Worm (Caenorhabditis elegans) whole organism, mixed stage, embryonic: ENCODE data around the gene ced-5.
A peak's percentile ranks its signal among the peaks of the same experiment; 100 is the strongest.

Source experiments
- M03D4.4 ChIP-seq: sonication (generic microtip); optimal IDR thresholded peaks from 2 replicates; lab custom pipeline; 2017; ENCODE audit warnings: mild to moderate bottlenecking, missing genetic modification characterization, missing compliant biosample characterization
- bed-3 ChIP-seq: fragments of 200-800 bp; sonication (Bioruptor generic); optimal IDR thresholded peaks from 3 replicates; lab custom pipeline; 2018; ENCODE audit warnings: mild to moderate bottlenecking, missing genetic modification characterization, moderate library complexity, missing compliant biosample characterization
- blmp-1 ChIP-seq: fragments of 150-350 bp; optimal IDR thresholded peaks from 2 replicates; lab custom pipeline; 2014; ENCODE audit warnings: missing biosample characterization, missing genetic modification characterization
- ceh-39 ChIP-seq: fragments of 150-350 bp; optimal IDR thresholded peaks from 2 replicates; lab custom pipeline; 2014; ENCODE audit warnings: missing biosample characterization, missing genetic modification characterization
- ceh-43 ChIP-seq: fragments of 200-800 bp; sonication (Bioruptor generic); optimal IDR thresholded peaks from 2 replicates; lab custom pipeline; 2018; ENCODE audit warnings: mild to moderate bottlenecking, missing genetic modification characterization, moderate library complexity, missing compliant biosample characterization
- ceh-83 ChIP-seq: fragments of 200-800 bp; sonication (Bioruptor generic); optimal IDR thresholded peaks from 2 replicates; lab custom pipeline; 2018; ENCODE audit warnings: mild to moderate bottlenecking, missing genetic modification characterization, missing compliant biosample characterization
- ces-1 ChIP-seq: fragments of 150-350 bp; optimal IDR thresholded peaks from 2 replicates; lab custom pipeline; 2014; ENCODE audit warnings: missing biosample characterization, missing genetic modification reagents, missing genetic modification characterization
- cnd-1 ChIP-seq: fragments of 200-800 bp; sonication (Bioruptor generic); optimal IDR thresholded peaks from 2 replicates; lab custom pipeline; 2018; ENCODE audit warnings: mild to moderate bottlenecking, missing genetic modification characterization, missing compliant biosample characterization
- drap-1 ChIP-seq: fragments of 200-800 bp; sonication (Bioruptor generic); optimal IDR thresholded peaks from 3 replicates; lab custom pipeline; 2018; ENCODE audit warnings: mild to moderate bottlenecking, missing genetic modification characterization, missing compliant biosample characterization
- elt-1 ChIP-seq: sonication (generic microtip); optimal IDR thresholded peaks from 2 replicates; lab custom pipeline; 2017; ENCODE audit warnings: missing genetic modification characterization, mild to moderate bottlenecking, missing compliant biosample characterization, antibody characterized with exemption, moderate library complexity, borderline replicate concordance; ENCODE audit not compliant: insufficient read depth
- elt-3 ChIP-seq: fragments of 150-350 bp; optimal IDR thresholded peaks from 2 replicates; lab custom pipeline; 2014; ENCODE audit warnings: missing biosample characterization, missing genetic modification characterization
- flh-1 ChIP-seq: fragments of 200-800 bp; sonication (Bioruptor generic); optimal IDR thresholded peaks from 2 replicates; lab custom pipeline; 2018; ENCODE audit warnings: mild to moderate bottlenecking, missing genetic modification characterization, moderate library complexity, missing compliant biosample characterization
- ham-2 ChIP-seq: fragments of 200-800 bp; sonication (Bioruptor generic); optimal IDR thresholded peaks from 2 replicates; lab custom pipeline; 2018; ENCODE audit warnings: mild to moderate bottlenecking, missing genetic modification characterization, missing compliant biosample characterization
- hlh-1 ChIP-seq: fragments of 150-350 bp; optimal IDR thresholded peaks from 2 replicates; lab custom pipeline; 2014; ENCODE audit warnings: missing biosample characterization, missing genetic modification reagents, missing genetic modification characterization
- lin-13 ChIP-seq: fragments of 150-350 bp; optimal IDR thresholded peaks from 2 replicates; lab custom pipeline; 2014; ENCODE audit warnings: missing biosample characterization, missing genetic modification characterization
- lin-32 ChIP-seq: fragments of 200-800 bp; sonication (Bioruptor generic); optimal IDR thresholded peaks from 2 replicates; lab custom pipeline; 2018; ENCODE audit warnings: mild to moderate bottlenecking, missing genetic modification characterization, missing compliant biosample characterization
- lsy-2 ChIP-seq: fragments of 150-350 bp; optimal IDR thresholded peaks from 2 replicates; lab custom pipeline; 2014; ENCODE audit warnings: missing biosample characterization, missing genetic modification characterization
- mab-5 ChIP-seq: fragments of 150-350 bp; optimal IDR thresholded peaks from 2 replicates; lab custom pipeline; 2014; ENCODE audit warnings: missing biosample characterization, missing genetic modification characterization
- mep-1 ChIP-seq: fragments of 150-350 bp; optimal IDR thresholded peaks from 2 replicates; lab custom pipeline; 2017; ENCODE audit warnings: missing biosample characterization, missing genetic modification reagents, missing genetic modification characterization, inconsistent platforms
- mls-2 ChIP-seq: sonication (generic microtip); optimal IDR thresholded peaks from 2 replicates; lab custom pipeline; 2016; ENCODE audit warnings: mild to moderate bottlenecking, missing genetic modification characterization, moderate library complexity, missing compliant biosample characterization
- nhr-12 ChIP-seq: fragments of 150-350 bp; optimal IDR thresholded peaks from 2 replicates; lab custom pipeline; 2014; ENCODE audit warnings: missing biosample characterization, missing genetic modification characterization
- nhr-2 ChIP-seq: fragments of 150-350 bp; optimal IDR thresholded peaks from 2 replicates; lab custom pipeline; 2014; ENCODE audit warnings: missing biosample characterization, missing genetic modification characterization
- nhr-237 ChIP-seq: fragments of 150-350 bp; optimal IDR thresholded peaks from 2 replicates; lab custom pipeline; 2014; ENCODE audit warnings: missing biosample characterization, missing genetic modification characterization
- nhr-28 ChIP-seq: fragments of 150-350 bp; optimal IDR thresholded peaks from 2 replicates; lab custom pipeline; 2014; ENCODE audit warnings: missing biosample characterization, missing genetic modification characterization
- nhr-76 ChIP-seq: sonication (generic microtip); optimal IDR thresholded peaks from 2 replicates; lab custom pipeline; 2017; ENCODE audit warnings: missing biosample characterization, missing genetic modification characterization
- pha-4 ChIP-seq: fragments of 150-350 bp; optimal IDR thresholded peaks from 2 replicates; lab custom pipeline; 2018; ENCODE audit warnings: missing biosample characterization, missing genetic modification reagents, missing genetic modification characterization
- sem-2 ChIP-seq: fragments of 200-800 bp; sonication (Bioruptor generic); optimal IDR thresholded peaks from 2 replicates; lab custom pipeline; 2018; ENCODE audit warnings: mild to moderate bottlenecking, missing genetic modification characterization, missing compliant biosample characterization
- snpc-4 ChIP-seq: fragments of 150-350 bp; optimal IDR thresholded peaks from 2 replicates; lab custom pipeline; 2014; ENCODE audit warnings: missing biosample characterization, missing genetic modification characterization
- sptf-1 ChIP-seq: sonication (generic microtip); optimal IDR thresholded peaks from 2 replicates; lab custom pipeline; 2017; ENCODE audit warnings: mild to moderate bottlenecking, missing genetic modification characterization, moderate library complexity, missing compliant biosample characterization
- tbx-8 ChIP-seq: fragments of 200-800 bp; sonication (Bioruptor generic); optimal IDR thresholded peaks from 2 replicates; lab custom pipeline; 2018; ENCODE audit warnings: mild to moderate bottlenecking, missing genetic modification characterization, moderate library complexity, missing compliant biosample characterization
- unc-120 ChIP-seq: sonication (generic microtip); optimal IDR thresholded peaks from 2 replicates; lab custom pipeline; 2017; ENCODE audit warnings: missing genetic modification characterization, missing compliant biosample characterization; ENCODE audit not compliant: poor library complexity, severe bottlenecking
- unc-39 ChIP-seq: fragments of 150-350 bp; optimal IDR thresholded peaks from 2 replicates; lab custom pipeline; 2014; ENCODE audit warnings: missing biosample characterization, missing genetic modification characterization
- unc-62 ChIP-seq: fragments of 150-350 bp; optimal IDR thresholded peaks from 2 replicates; lab custom pipeline; 2014; ENCODE audit warnings: missing biosample characterization, missing genetic modification reagents, missing genetic modification characterization
- zip-8 ChIP-seq: fragments of 150-350 bp; optimal IDR thresholded peaks from 2 replicates; lab custom pipeline; 2014; ENCODE audit warnings: missing biosample characterization, missing genetic modification characterization
- ztf-11 ChIP-seq: fragments of 150-350 bp; optimal IDR thresholded peaks from 2 replicates; lab custom pipeline; 2014; ENCODE audit warnings: missing biosample characterization, missing genetic modification characterization

The ced-5 gene

ce11 chrIV:10502345-10502744, 18.4 kb downstream of the ced-5 start:
- TF ChIP-seq unc-120 (tag; lab: Kevin White, UChicago), result peak; percentile 4
- TF ChIP-seq hlh-1, result peak; percentile 13
- no peak for TF ChIP-seq bed-3 (GFP tag; lab: Kevin White, UChicago)
- no peak for TF ChIP-seq unc-62 (GFP tag; lab: Kevin White, UChicago)

- no peak for TF ChIP-seq nhr-28 (tag; lab: Kevin White, UChicago)
- TF ChIP-seq nhr-2 (tag; lab: Kevin White, UChicago), result no peak
- peak; percentile 34 for TF ChIP-seq hlh-1
- no peak for TF ChIP-seq ceh-39 (tag; lab: Kevin White, UChicago)
- TF ChIP-seq nhr-237, result no peak
- TF ChIP-seq M03D4.4, result peak; percentile 33
- peak; percentile 51 for TF ChIP-seq ces-1 (GFP tag; lab: Kevin White, UChicago)
- no peak for TF ChIP-seq flh-1
- TF ChIP-seq zip-8, result no peak
- no peak for TF ChIP-seq elt-1
- TF ChIP-seq unc-62 (GFP tag; lab: Kevin White, UChicago), result peak; percentile 33
- peak; percentile 13 for TF ChIP-seq mls-2
- TF ChIP-seq ceh-43, result no peak
- TF ChIP-seq mep-1 (tag; lab: Kevin White, UChicago), result no peak
- TF ChIP-seq unc-120 (tag; lab: Kevin White, UChicago), result peak; percentile 90
- TF ChIP-seq sptf-1 (tag; lab: Kevin White, UChicago), result peak; percentile 8
- TF ChIP-seq pha-4 (tag; lab: Kevin White, UChicago), result peak; percentile 19
- TF ChIP-seq bed-3 (GFP tag; lab: Kevin White, UChicago), result no peak
- no peak for TF ChIP-seq snpc-4 (tag; lab: Kevin White, UChicago)
- no peak for TF ChIP-seq lsy-2 (tag; lab: Kevin White, UChicago)
- TF ChIP-seq unc-39 (tag; lab: Kevin White, UChicago), result no peak
- no peak for TF ChIP-seq lin-13
- peak; percentile 9 for TF ChIP-seq drap-1 (GFP tag; lab: Kevin White, UChicago)
- no peak for TF ChIP-seq tbx-8 (GFP tag; lab: Kevin White, UChicago)
- TF ChIP-seq sem-2 (GFP tag; lab: Kevin White, UChicago), result no peak
- TF ChIP-seq elt-3, result no peak
- no peak for TF ChIP-seq lin-32 (GFP tag; lab: Kevin White, UChicago)
- peak; percentile 4 for TF ChIP-seq cnd-1
- TF ChIP-seq ceh-83 (GFP tag; lab: Kevin White, UChicago), result no peak
- TF ChIP-seq nhr-76, result no peak
- no peak for TF ChIP-seq ztf-11 (tag; lab: Kevin White, UChicago)
- no peak for TF ChIP-seq blmp-1 (tag; lab: Kevin White, UChicago)
- no peak for TF ChIP-seq mab-5 (tag; lab: Kevin White, UChicago)
- TF ChIP-seq ham-2 (GFP tag; lab: Kevin White, UChicago), result no peak
- TF ChIP-seq nhr-12, result no peak
Measured at ce11 chrIV:10503750-10504232, 19.9 kb downstream of the ced-5 start.

ce11 chrIV:10505016-10505415, 21.1 kb downstream of the ced-5 start:
- TF ChIP-seq sem-2 (GFP tag; lab: Kevin White, UChicago), result no peak
- peak; percentile 0 for TF ChIP-seq unc-120 (tag; lab: Kevin White, UChicago)
- TF ChIP-seq zip-8, result no peak
- TF ChIP-seq hlh-1, result no peak
- TF ChIP-seq ztf-11 (tag; lab: Kevin White, UChicago), result no peak
- TF ChIP-seq ceh-43, result no peak
- TF ChIP-seq lin-32 (GFP tag; lab: Kevin White, UChicago), result no peak
- TF ChIP-seq nhr-28 (tag; lab: Kevin White, UChicago), result no peak
- TF ChIP-seq unc-62 (GFP tag; lab: Kevin White, UChicago), result peak; percentile 4
- no peak for TF ChIP-seq sptf-1 (tag; lab: Kevin White, UChicago)
- no peak for TF ChIP-seq nhr-2 (tag; lab: Kevin White, UChicago)
- TF ChIP-seq flh-1, result no peak
- TF ChIP-seq nhr-12, result no peak
- peak; percentile 70 for TF ChIP-seq ces-1 (GFP tag; lab: Kevin White, UChicago)
- TF ChIP-seq tbx-8 (GFP tag; lab: Kevin White, UChicago), result no peak
- TF ChIP-seq bed-3 (GFP tag; lab: Kevin White, UChicago), result no peak
- no peak for TF ChIP-seq lin-13
- TF ChIP-seq nhr-237, result no peak
